Worm (Caenorhabditis elegans): ENCODE results near the gene puf-5.

puf-5 gene

ce11 chrII:8566039-8566438 is 9.3 kb upstream of the puf-5 start, which contains the start of gene stc-1 (continued):
- TF ChIP-seq lin-29 (GFP tag; IDR thresholded peaks at IDR 0.05): no peak
- TF ChIP-seq ceh-44 (GFP tag; IDR thresholded peaks at IDR 0.05): no peak
- TF ChIP-seq zip-2 (tag; optimal IDR thresholded peaks at IDR 0.05): no peak
- TF ChIP-seq pha-4 (GFP tag; IDR thresholded peaks at IDR 0.05): no peak
- TF ChIP-seq pha-4 (tag; optimal IDR thresholded peaks at IDR 0.05): no peak
- TF ChIP-seq rbr-2 (tag; optimal IDR thresholded peaks at IDR 0.05): no peak
- TF ChIP-seq hlh-11 (tag; optimal IDR thresholded peaks at IDR 0.05): no peak
- no peak for TF ChIP-seq mdl-1 (tag; optimal IDR thresholded peaks at IDR 0.05)
- TF ChIP-seq daf-16 (GFP tag; optimal IDR thresholded peaks at IDR 0.05): no peak
- TF ChIP-seq daf-16 (tag; optimal IDR thresholded peaks at IDR 0.05): peak; percentile 33
- peak; percentile 59 for TF ChIP-seq mes-2 (tag; optimal IDR thresholded peaks at IDR 0.05; ENCODE audit: poor library complexity, severe bottlenecking)
- no peak for TF ChIP-seq nhr-41 (GFP tag; IDR thresholded peaks at IDR 0.05)
- TF ChIP-seq ceh-62 (tag; optimal IDR thresholded peaks at IDR 0.05): no peak
- peak; percentile 81 for TF ChIP-seq lin-38 (GFP tag; IDR thresholded peaks at IDR 0.05)

ce11 chrII:8566806-8567266 is 8.5 kb upstream of the puf-5 start, which contains the start of gene F54C9.3:
F54C9.3 (minus strand) TSS chrII:8566856.
- TF ChIP-seq egl-27 (tag; optimal IDR thresholded peaks at IDR 0.05): no peak
- TF ChIP-seq F49E8.2 (tag; optimal IDR thresholded peaks at IDR 0.05; ENCODE audit: borderline replicate concordance): no peak
- peak in 1 of 2 experiments; percentile 35 for TF ChIP-seq lsy-2 (tag; optimal IDR thresholded peaks at IDR 0.05)
- TF ChIP-seq php-3 (GFP tag; IDR thresholded peaks at IDR 0.05): peak; percentile 99
- peak; percentile 25 for TF ChIP-seq ama-1 (optimal IDR thresholded peaks at IDR 0.05)
- peak; percentile 48 for TF ChIP-seq T20F7.1 (GFP tag; optimal IDR thresholded peaks at IDR 0.05)
- TF ChIP-seq daf-16 (GFP tag; optimal IDR thresholded peaks at IDR 0.05): peak in 1 of 2 experiments; percentile 14
- TF ChIP-seq daf-16 (tag; optimal IDR thresholded peaks at IDR 0.05): peak; percentile 84
- peak; percentile 96 for TF ChIP-seq ceh-20 (GFP tag; IDR thresholded peaks at IDR 0.05)
- peak; percentile 92 for TF ChIP-seq dve-1 (tag; optimal IDR thresholded peaks at IDR 0.05; ENCODE audit: insufficient read depth)
- TF ChIP-seq lin-1 (GFP tag; IDR thresholded peaks at IDR 0.05): peak; percentile 62
- TF ChIP-seq fkh-10 (GFP tag; optimal IDR thresholded peaks at IDR 0.05): no peak
- peak; percentile 82 for TF ChIP-seq hlh-11 (tag; optimal IDR thresholded peaks at IDR 0.05)
- TF ChIP-seq unc-39 (tag; optimal IDR thresholded peaks at IDR 0.05): no peak
- no peak for TF ChIP-seq dpl-1 (GFP tag; optimal IDR thresholded peaks at IDR 0.05)
- TF ChIP-seq nhr-77 (tag; optimal IDR thresholded peaks at IDR 0.05): peak; percentile 93
- no peak for TF ChIP-seq R02D3.7 (tag; optimal IDR thresholded peaks at IDR 0.05)
- peak; percentile 30 for TF ChIP-seq nhr-48 (tag; optimal IDR thresholded peaks at IDR 0.05)
- TF ChIP-seq aha-1 (tag): no peak
- peak; percentile 68 for TF ChIP-seq mep-1 (tag; optimal IDR thresholded peaks at IDR 0.05)
- TF ChIP-seq dmd-6 (GFP tag; IDR thresholded peaks at IDR 0.05): peak; percentile 92
- TF ChIP-seq nhr-102 (tag; optimal IDR thresholded peaks at IDR 0.05): peak; percentile 3
- TF ChIP-seq tra-1 (GFP tag; IDR thresholded peaks at IDR 0.05): peak; percentile 75; the same call in 1 of the 2 replicates
- no peak for TF ChIP-seq nhr-237 (tag; optimal IDR thresholded peaks at IDR 0.05)
- peak; percentile 95 for TF ChIP-seq nhr-28 (tag; optimal IDR thresholded peaks at IDR 0.05)
- peak; percentile 67 for TF ChIP-seq jun-1 (tag; optimal IDR thresholded peaks at IDR 0.05)
- no peak for TF ChIP-seq nhr-25 (tag; optimal IDR thresholded peaks at IDR 0.05; ENCODE audit: borderline replicate concordance, insufficient read depth)
- no peak for TF ChIP-seq Y48G9A.11 (GFP tag; IDR thresholded peaks at IDR 0.05)
- TF ChIP-seq lin-38 (GFP tag; IDR thresholded peaks at IDR 0.05): peak; percentile 16
- no peak for TF ChIP-seq ctbp-1 (GFP tag; IDR thresholded peaks at IDR 0.05)
- peak; percentile 91 for TF ChIP-seq pqm-1 (tag; optimal IDR thresholded peaks at IDR 0.05)
- no peak for TF ChIP-seq Y5F2A.4 (GFP tag; optimal IDR thresholded peaks at IDR 0.05)
- TF ChIP-seq lin-29 (GFP tag; IDR thresholded peaks at IDR 0.05): no peak
- peak; percentile 50 for TF ChIP-seq hlh-30 (tag; optimal IDR thresholded peaks at IDR 0.05; ENCODE audit: insufficient read depth)
- TF ChIP-seq lir-3 (tag; optimal IDR thresholded peaks at IDR 0.05): no peak

Measured in whole organism, L4 larva.